Worm (Caenorhabditis elegans): ENCODE results near the gene pcp-3.
"Not testable (repeated sequence)": the region's sequence is repeated elsewhere in the genome, so short reads cannot be mapped to it uniquely, and the experiment has no call there.

pcp-3 gene

DNA sequence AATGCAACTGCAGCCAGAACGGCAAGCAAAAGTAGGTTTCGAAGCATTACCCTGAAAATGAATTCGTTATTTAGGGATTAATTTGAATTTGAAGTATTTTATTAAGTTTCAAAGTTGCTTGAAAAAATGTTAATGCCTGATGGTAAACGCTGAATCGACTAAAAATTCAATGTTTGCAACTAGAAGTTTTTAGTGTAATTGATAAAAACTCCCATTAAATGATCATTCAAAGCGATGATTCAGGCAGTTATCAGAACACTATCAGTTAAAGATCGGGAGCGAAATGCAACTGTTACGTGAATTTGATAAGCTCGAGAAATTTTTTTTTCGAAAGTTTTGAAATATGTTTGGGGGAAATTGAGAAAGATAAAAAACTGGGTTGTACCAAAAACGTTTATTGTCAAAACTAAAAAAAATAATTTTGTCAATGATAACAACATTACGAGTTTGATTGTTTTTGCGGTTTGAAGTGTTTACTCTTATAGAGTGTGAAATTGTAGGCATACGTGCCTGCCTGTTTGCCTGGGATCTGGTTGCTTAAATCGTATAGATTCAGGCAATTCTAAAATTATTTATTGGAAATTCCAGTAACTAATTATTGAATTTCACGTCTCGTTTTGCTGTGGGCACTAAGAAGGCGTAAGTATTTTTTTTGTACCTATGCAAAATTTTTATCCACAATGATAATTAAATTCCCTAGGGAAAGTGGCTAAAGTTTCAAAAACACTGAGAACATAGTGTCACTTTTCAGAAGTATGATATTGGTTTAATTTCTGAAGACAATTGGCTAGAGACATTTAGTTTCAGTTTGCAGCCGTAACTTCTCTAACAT, at the start of gene pcp-3:
pcp-3 (minus strand) TSS at position 51 of the 832 bp plus-strand sequence.
- no peak for TF ChIP-seq tab-1 (GFP tag; IDR thresholded peaks at IDR 0.05)
- TF ChIP-seq klf-2 (GFP tag; conservative IDR thresholded peaks at IDR 0.05) = no peak
- TF ChIP-seq T22C8.4 (GFP tag; IDR thresholded peaks at IDR 0.05) = no peak
- TF ChIP-seq cog-1 (tag; optimal IDR thresholded peaks at IDR 0.05) = no peak
- no peak for TF ChIP-seq med-1 (GFP tag; optimal IDR thresholded peaks at IDR 0.05; ENCODE audit: insufficient read depth)
- TF ChIP-seq ztf-23 (GFP tag; IDR thresholded peaks at IDR 0.05) = no peak
- no peak for TF ChIP-seq ref-1 (GFP tag; conservative IDR thresholded peaks at IDR 0.05)
- no peak for TF ChIP-seq flt-1 (GFP tag; IDR thresholded peaks at IDR 0.05)
- TF ChIP-seq ztf-29 (GFP tag; IDR thresholded peaks at IDR 0.05) = no peak

DNA sequence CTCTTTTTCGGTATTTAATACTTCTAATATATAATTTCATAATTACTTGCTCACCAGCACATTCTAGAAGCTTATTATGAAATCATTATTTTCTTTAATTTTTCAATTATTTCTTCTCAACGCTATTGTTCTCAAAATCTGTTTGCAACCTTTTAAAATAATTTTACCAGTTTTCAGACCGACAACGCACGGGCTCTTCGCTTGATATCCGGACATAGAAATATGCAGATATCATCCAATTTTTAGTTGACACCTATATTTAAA, 41.1 kb upstream of the pcp-3 start, which contains the start of gene wnk-1:
wnk-1 (plus strand) TSS at position 165 of the 264 bp plus-strand sequence.
- TF ChIP-seq klf-2 (GFP tag; conservative IDR thresholded peaks at IDR 0.05) (no peak), med-1 (GFP tag; optimal IDR thresholded peaks at IDR 0.05; ENCODE audit: insufficient read depth) (no peak), ztf-23 (GFP tag; IDR thresholded peaks at IDR 0.05) (no peak), ref-1 (GFP tag; conservative IDR thresholded peaks at IDR 0.05) (no peak), flt-1 (GFP tag; IDR thresholded peaks at IDR 0.05) (no peak), cog-1 (tag; optimal IDR thresholded peaks at IDR 0.05) (no peak), T22C8.4 (GFP tag; IDR thresholded peaks at IDR 0.05) (no peak), tab-1 (GFP tag; IDR thresholded peaks at IDR 0.05) (no peak), ztf-29 (GFP tag; IDR thresholded peaks at IDR 0.05) (no peak)

DNA sequence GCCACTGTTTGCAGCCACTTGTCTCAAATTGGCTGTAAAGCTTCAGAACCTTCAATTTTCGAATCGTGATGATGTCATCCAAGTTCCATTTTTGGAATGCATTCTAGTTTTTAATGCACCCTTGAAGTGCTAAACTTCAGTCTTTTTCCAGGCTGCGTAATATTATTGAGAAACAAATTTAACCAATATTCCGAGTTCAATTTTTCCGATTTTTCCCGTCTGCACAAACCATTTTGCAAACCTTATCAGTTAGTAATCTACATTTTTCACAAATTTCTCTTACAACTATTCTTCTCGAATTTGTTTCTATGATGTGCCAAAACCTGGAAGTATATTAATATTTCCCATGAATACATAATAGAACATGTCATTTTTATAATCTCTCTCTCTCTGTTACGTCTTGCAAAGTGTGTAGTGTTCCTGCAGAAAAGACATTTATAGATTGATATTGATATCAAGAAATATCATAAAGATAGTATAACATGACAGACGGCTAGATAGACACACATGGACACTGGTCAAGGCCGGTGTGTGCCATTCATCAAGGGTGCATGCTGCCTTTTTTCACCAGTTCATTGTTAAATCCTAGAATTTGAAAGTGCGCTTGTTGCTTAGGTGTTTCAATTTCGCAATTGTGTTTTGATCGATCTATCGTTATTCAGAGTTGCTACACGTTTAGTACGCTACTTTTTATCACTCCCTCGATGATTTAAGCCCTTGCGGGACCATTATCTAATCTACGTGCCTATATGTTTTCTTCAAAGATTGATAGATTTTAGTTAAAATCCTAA, 40.5 kb upstream of the pcp-3 start:
- TF ChIP-seq flt-1 (GFP tag; IDR thresholded peaks at IDR 0.05) = no peak
- no peak for TF ChIP-seq tab-1 (GFP tag; IDR thresholded peaks at IDR 0.05)
- no peak for TF ChIP-seq ref-1 (GFP tag; conservative IDR thresholded peaks at IDR 0.05)
- TF ChIP-seq ztf-23 (GFP tag; IDR thresholded peaks at IDR 0.05) = no peak
- TF ChIP-seq ztf-29 (GFP tag; IDR thresholded peaks at IDR 0.05) = no peak
- no peak for TF ChIP-seq T22C8.4 (GFP tag; IDR thresholded peaks at IDR 0.05)
- no peak for TF ChIP-seq med-1 (GFP tag; optimal IDR thresholded peaks at IDR 0.05; ENCODE audit: insufficient read depth)
- no peak for TF ChIP-seq cog-1 (tag; optimal IDR thresholded peaks at IDR 0.05)
- TF ChIP-seq klf-2 (GFP tag; conservative IDR thresholded peaks at IDR 0.05) = no peak

DNA sequence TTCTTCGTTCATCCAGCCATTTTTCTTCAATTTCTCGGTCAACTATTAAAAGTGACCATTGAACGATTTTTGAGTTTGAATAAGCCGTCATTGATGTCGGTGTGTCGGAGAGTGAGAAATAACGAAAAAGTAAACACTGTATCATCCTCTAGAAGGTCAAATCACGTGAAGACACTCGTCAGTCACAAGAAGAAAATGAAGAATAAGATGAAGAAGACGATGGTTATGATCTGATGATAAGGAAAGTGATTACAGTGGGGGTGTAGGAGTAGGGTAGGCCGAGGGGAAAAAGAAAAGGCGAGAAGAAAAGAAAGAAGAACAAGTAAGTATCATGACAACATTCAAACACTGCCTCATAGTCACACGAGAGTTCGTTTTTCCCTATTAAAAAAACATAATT, 39.3 kb upstream of the pcp-3 start:
- no peak for TF ChIP-seq med-1 (GFP tag; optimal IDR thresholded peaks at IDR 0.05; ENCODE audit: insufficient read depth)
- no peak for TF ChIP-seq ztf-29 (GFP tag; IDR thresholded peaks at IDR 0.05)
- TF ChIP-seq tab-1 (GFP tag; IDR thresholded peaks at IDR 0.05) = no peak
- no peak for TF ChIP-seq flt-1 (GFP tag; IDR thresholded peaks at IDR 0.05)
- no peak for TF ChIP-seq ref-1 (GFP tag; conservative IDR thresholded peaks at IDR 0.05)
- no peak for TF ChIP-seq cog-1 (tag; optimal IDR thresholded peaks at IDR 0.05)
- no peak for TF ChIP-seq T22C8.4 (GFP tag; IDR thresholded peaks at IDR 0.05)
- no peak for TF ChIP-seq ztf-23 (GFP tag; IDR thresholded peaks at IDR 0.05)
- TF ChIP-seq klf-2 (GFP tag; conservative IDR thresholded peaks at IDR 0.05) = no peak

DNA sequence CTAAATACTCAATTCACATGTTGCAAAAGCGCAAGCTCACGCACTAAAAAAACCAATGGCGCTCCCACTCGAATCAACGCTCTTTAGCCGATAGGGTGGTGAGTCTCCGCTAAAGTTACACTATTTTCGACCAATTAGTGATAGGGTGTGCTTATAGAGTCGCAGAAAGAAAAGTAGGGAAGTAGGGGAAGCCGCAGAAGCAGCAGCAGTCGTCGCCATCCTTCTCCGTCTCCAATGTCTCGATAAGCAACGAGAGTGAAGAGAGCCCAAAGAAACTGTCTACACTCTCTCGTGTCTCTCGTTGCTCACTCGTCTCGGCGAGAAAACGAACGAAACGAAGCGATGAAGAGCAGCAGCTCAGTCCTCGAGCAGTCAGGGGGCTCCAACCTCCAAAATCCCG, 37.9 kb upstream of the pcp-3 start:
- no peak for TF ChIP-seq med-1 (GFP tag; optimal IDR thresholded peaks at IDR 0.05; ENCODE audit: insufficient read depth)
- peak; percentile 91 for TF ChIP-seq ztf-29 (GFP tag; IDR thresholded peaks at IDR 0.05)
- TF ChIP-seq cog-1 (tag; optimal IDR thresholded peaks at IDR 0.05) = no peak
- no peak for TF ChIP-seq ztf-23 (GFP tag; IDR thresholded peaks at IDR 0.05)
- no peak for TF ChIP-seq T22C8.4 (GFP tag; IDR thresholded peaks at IDR 0.05)
- TF ChIP-seq flt-1 (GFP tag; IDR thresholded peaks at IDR 0.05) = no peak
- TF ChIP-seq ref-1 (GFP tag; conservative IDR thresholded peaks at IDR 0.05) = no peak
- TF ChIP-seq tab-1 (GFP tag; IDR thresholded peaks at IDR 0.05) = no peak
- TF ChIP-seq klf-2 (GFP tag; conservative IDR thresholded peaks at IDR 0.05) = 0 out of 2 replicates have a peak, but pooled peaks have one; percentile 34

DNA sequence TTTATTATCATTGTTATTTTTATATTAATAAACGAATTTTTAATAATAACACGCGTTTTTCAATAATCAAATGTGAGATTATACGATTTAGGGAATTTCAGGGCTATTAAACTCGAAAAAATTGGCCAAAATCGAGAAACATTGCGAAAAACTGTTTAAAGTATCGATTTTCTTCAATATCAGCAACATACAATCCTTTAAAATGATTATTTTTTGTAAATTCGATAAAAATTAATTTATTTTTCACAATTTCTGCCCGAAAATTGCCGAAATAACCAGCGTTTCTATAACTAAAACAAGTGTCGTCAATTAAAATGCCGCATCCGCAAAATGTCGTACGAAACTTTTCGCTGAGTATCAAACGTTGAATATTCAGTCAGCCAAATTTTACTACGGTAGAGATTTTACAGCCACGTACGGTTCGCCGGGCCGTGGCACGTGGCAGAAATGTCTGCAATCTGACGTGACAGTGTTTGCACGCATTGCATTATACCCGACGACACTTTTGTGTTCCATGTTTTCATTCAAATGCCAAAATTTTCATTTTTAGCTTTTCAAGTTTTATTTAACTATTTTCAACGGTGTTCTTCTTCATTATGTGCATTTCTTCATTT, 37.3 kb upstream of the pcp-3 start:
- TF ChIP-seq ztf-23 (GFP tag; IDR thresholded peaks at IDR 0.05) = peak; percentile 50; the same call in 1 of the 2 replicates
- TF ChIP-seq ref-1 (GFP tag; conservative IDR thresholded peaks at IDR 0.05) = peak; percentile 74

DNA sequence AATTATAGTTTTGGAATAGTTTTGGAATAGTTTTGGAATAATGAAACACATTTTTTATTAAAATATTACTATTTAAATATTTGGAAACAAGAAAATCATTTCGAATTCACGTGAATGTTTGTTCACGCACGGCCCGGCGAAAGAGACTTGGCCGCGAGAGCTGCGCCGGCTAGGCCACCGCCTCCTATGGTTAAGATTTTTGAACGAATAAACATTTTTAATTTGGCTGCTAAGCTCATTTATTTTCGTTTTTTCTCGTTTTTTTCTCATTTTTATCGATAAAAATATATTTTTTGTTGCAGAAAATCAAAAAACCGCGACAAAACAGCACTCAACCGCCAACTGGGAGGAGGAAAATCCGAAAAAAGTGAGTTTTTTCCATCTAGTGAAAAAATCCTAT, 35.7 kb upstream of the pcp-3 start, which contains the start of gene C46C2.7:
C46C2.7 (plus strand) TSS at position 301 of the 400 bp plus-strand sequence.
- TF ChIP-seq ztf-23 (GFP tag; IDR thresholded peaks at IDR 0.05); cog-1 (tag; optimal IDR thresholded peaks at IDR 0.05); ztf-29 (GFP tag; IDR thresholded peaks at IDR 0.05): not testable (repeated sequence)

DNA sequence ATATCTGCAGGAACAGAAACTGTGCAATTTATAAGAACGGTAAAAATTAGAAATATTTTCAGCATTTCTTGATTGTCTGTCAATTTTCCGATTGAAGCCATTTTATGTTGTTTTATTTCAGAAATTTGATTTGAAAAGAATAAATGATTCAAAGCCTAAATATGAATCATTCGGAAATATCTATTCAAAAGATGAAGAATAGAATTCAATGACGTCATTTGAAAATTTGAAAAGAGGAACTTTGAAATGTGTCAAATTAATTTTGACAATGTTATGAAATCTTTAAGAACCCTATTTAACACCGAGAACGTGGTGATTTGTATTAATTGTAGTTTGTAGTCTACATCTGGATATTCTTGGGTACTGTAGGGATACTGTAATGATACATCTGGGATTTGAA, 33.7 kb upstream of the pcp-3 start, which contains the start of gene C46C2.5:
C46C2.5 (minus strand) TSS at position 101 of the 400 bp plus-strand sequence.
- TF ChIP-seq ztf-29 (GFP tag; IDR thresholded peaks at IDR 0.05) (no peak), ztf-23 (GFP tag; IDR thresholded peaks at IDR 0.05) (no peak), cog-1 (tag; optimal IDR thresholded peaks at IDR 0.05) (no peak)

DNA sequence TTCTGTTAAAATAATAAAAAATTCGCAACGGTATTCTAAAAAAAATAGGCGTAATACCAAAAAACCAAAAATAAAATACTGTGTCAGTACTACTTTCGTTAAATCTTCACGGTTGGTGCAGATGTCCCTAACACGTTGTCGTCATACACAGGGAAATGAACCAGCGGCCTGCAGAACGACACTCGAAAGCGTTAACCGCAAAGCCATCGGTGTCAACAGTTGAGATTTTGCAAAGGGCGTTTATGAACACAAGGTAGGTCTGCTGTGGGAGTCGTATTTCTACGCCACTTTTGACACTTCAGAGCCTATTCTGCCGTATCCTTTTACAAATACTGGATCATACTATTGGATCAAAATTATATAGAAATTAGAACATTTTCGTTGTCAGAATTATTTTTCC, 32.4 kb upstream of the pcp-3 start:
- TF ChIP-seq flt-1 (GFP tag; IDR thresholded peaks at IDR 0.05) = peak; percentile 96
- TF ChIP-seq med-1 (GFP tag; optimal IDR thresholded peaks at IDR 0.05; ENCODE audit: insufficient read depth) = peak; percentile 80
- peak; percentile 91 for TF ChIP-seq T22C8.4 (GFP tag; IDR thresholded peaks at IDR 0.05)
- peak; percentile 96 for TF ChIP-seq tab-1 (GFP tag; IDR thresholded peaks at IDR 0.05)
- TF ChIP-seq ref-1 (GFP tag; conservative IDR thresholded peaks at IDR 0.05) = peak; percentile 90
- peak; percentile 91 for TF ChIP-seq ztf-29 (GFP tag; IDR thresholded peaks at IDR 0.05)
- peak; percentile 94 for TF ChIP-seq cog-1 (tag; optimal IDR thresholded peaks at IDR 0.05)
- peak; percentile 90 for TF ChIP-seq klf-2 (GFP tag; conservative IDR thresholded peaks at IDR 0.05)
- peak; percentile 96 for TF ChIP-seq ztf-23 (GFP tag; IDR thresholded peaks at IDR 0.05)

Data from whole organism, midembryonic.